Worm (Caenorhabditis elegans) whole organism, L2 larva: ENCODE measurements around the gene C23G10.11.

Experiments
- F13H6.1 ChIP-seq: sonication (generic microtip); optimal IDR thresholded peaks from 2 replicates; lab custom pipeline; 2016; ENCODE audit warnings: missing genetic modification characterization, missing compliant biosample characterization
- gmeb-1 ChIP-seq: fragments of 150-350 bp; optimal IDR thresholded peaks from 2 replicates; lab custom pipeline; 2014; ENCODE audit warnings: missing biosample characterization, missing genetic modification characterization
- mab-5 ChIP-seq: fragments of 150-350 bp; optimal IDR thresholded peaks from 2 replicates; lab custom pipeline; 2014; ENCODE audit warnings: missing biosample characterization, missing genetic modification characterization
- nhr-11 ChIP-seq: fragments of 150-350 bp; optimal IDR thresholded peaks from 2 replicates; lab custom pipeline; 2014; ENCODE audit warnings: missing biosample characterization, missing genetic modification characterization
- nhr-12 ChIP-seq: fragments of 150-350 bp; optimal IDR thresholded peaks from 2 replicates; lab custom pipeline; 2014; ENCODE audit warnings: missing biosample characterization, missing genetic modification characterization

ce11 chrIII:6251511-6251910, 36.1 kb upstream of the C23G10.11 start, which contains the start of gene amdh-1:
- TF ChIP-seq mab-5 (tag; lab: Kevin White, UChicago) (no peak), nhr-11 (tag; lab: Kevin White, UChicago) (no peak), nhr-12 (tag; lab: Kevin White, UChicago) (no peak), F13H6.1 (no peak), gmeb-1 (tag; lab: Kevin White, UChicago) (no peak)
